Fruit fly (Drosophila melanogaster): Measurements from ENCODE around the gene Ilp4.

dm6 chr3L:9836524-9837047, 32.5 kb upstream of the Ilp4 start, which contains the start of gene I-2:
- TF ChIP-seq tj (GFP tag; optimal IDR thresholded peaks at IDR 0.05) (no peak), Hr96 (GFP tag; optimal IDR thresholded peaks at IDR 0.05) (no peak), cnc (optimal IDR thresholded peaks at IDR 0.05) (no peak), CG1620 (GFP tag; optimal IDR thresholded peaks at IDR 0.05) (no peak), pad (GFP tag; optimal IDR thresholded peaks at IDR 0.05) (no peak), toe (GFP tag; optimal IDR thresholded peaks at IDR 0.05) (no peak), bab1 (GFP tag; optimal IDR thresholded peaks at IDR 0.05) (no peak), Clk (GFP tag; optimal IDR thresholded peaks at IDR 0.05) (no peak)
